Fruit fly (Drosophila melanogaster): ENCODE results near the gene CG7606.

The CG7606 gene

dm6 chr3R:17583658-17584460 lies 12.5 kb upstream of the CG7606 start (continued):
- 0 out of 2 replicates have a peak, but pooled peaks have one; percentile 10 for TF ChIP-seq HLH3B (GFP tag; IDR thresholded peaks at IDR 0.05)
- TF ChIP-seq CG17361 (GFP tag; IDR thresholded peaks at IDR 0.05), result peak; percentile 69
- no peak for TF ChIP-seq gsb (GFP tag; IDR thresholded peaks at IDR 0.05)
- TF ChIP-seq seq (GFP tag; IDR thresholded peaks at IDR 0.05), result 0 out of 2 replicates have a peak, but pooled peaks have one; percentile 11
- peak; percentile 35 for TF ChIP-seq Hsf (GFP tag; optimal IDR thresholded peaks at IDR 0.05)
- TF ChIP-seq CG9437 (GFP tag; optimal IDR thresholded peaks at IDR 0.05), result peak; percentile 2
- peak; percentile 34; the same call in 1 of the 2 replicates for TF ChIP-seq ranshi (GFP tag; IDR thresholded peaks at IDR 0.05)
- no peak for TF ChIP-seq Jarid2 (GFP tag; optimal IDR thresholded peaks at IDR 0.05)
- no peak for TF ChIP-seq Dip3 (GFP tag; optimal IDR thresholded peaks at IDR 0.05)
- TF ChIP-seq grau (tag; optimal IDR thresholded peaks at IDR 0.05), result peak; percentile 57
- no peak for TF ChIP-seq btn (GFP tag; optimal IDR thresholded peaks at IDR 0.05)
- TF ChIP-seq unc-4 (GFP tag; IDR thresholded peaks at IDR 0.05; ENCODE audit: partially characterized antibody), result no peak
- TF ChIP-seq Chrac-16 (GFP tag; optimal IDR thresholded peaks at IDR 0.05), result peak; percentile 35
- no peak for TF ChIP-seq lov (optimal IDR thresholded peaks at IDR 0.05)
- TF ChIP-seq lov (GFP tag; IDR thresholded peaks at IDR 0.05), result 0 out of 3 replicates have a peak, but pooled peaks have one; percentile 6
- TF ChIP-seq ttk (GFP tag; IDR thresholded peaks at IDR 0.05), result peak; percentile 28
- no peak for TF ChIP-seq ham (GFP tag; IDR thresholded peaks at IDR 0.05)
- TF ChIP-seq CG2116 (GFP tag; optimal IDR thresholded peaks at IDR 0.05), result no peak
- TF ChIP-seq CG10979 (tag; optimal IDR thresholded peaks at IDR 0.05), result peak; percentile 80
- TF ChIP-seq CG2712 (tag; optimal IDR thresholded peaks at IDR 0.05), result peak; percentile 75
- TF ChIP-seq yki (optimal IDR thresholded peaks at IDR 0.05), result no peak
- TF ChIP-seq CG33557 (GFP tag; optimal IDR thresholded peaks at IDR 0.05), result peak; percentile 67
- TF ChIP-seq CG17912 (GFP tag; optimal IDR thresholded peaks at IDR 0.05), result no peak
- no peak for TF ChIP-seq CG5180 (GFP tag; optimal IDR thresholded peaks at IDR 0.05)
- TF ChIP-seq CG17359 (tag; optimal IDR thresholded peaks at IDR 0.05), result peak; percentile 61
- no peak for TF ChIP-seq gt (GFP tag; IDR thresholded peaks at IDR 0.05)
- TF ChIP-seq lbe (GFP tag; optimal IDR thresholded peaks at IDR 0.05), result no peak
- TF ChIP-seq CG9817 (tag; optimal IDR thresholded peaks at IDR 0.05), result peak; percentile 0
- peak; percentile 22 for TF ChIP-seq CG12219 (GFP tag; optimal IDR thresholded peaks at IDR 0.05)
- TF ChIP-seq CG12659 (GFP tag; optimal IDR thresholded peaks at IDR 0.05), result peak; percentile 0
- TF ChIP-seq Xrp1 (GFP tag; IDR thresholded peaks at IDR 0.05), result peak; percentile 82
- TF ChIP-seq onecut (GFP tag; IDR thresholded peaks at IDR 0.05), result peak; percentile 46; the same call in 1 of the 2 replicates
- TF ChIP-seq CG30403 (GFP tag; optimal IDR thresholded peaks at IDR 0.05), result peak; percentile 46
- peak; percentile 27 for TF ChIP-seq pum (GFP tag; optimal IDR thresholded peaks at IDR 0.05)
- peak; percentile 8 for TF ChIP-seq ATbp (GFP tag; optimal IDR thresholded peaks at IDR 0.05)
- no peak for TF ChIP-seq NfI (GFP tag; optimal IDR thresholded peaks at IDR 0.05)
- no peak for TF ChIP-seq CG7271 (tag; optimal IDR thresholded peaks at IDR 0.05)
- peak; percentile 27 for TF ChIP-seq tin (GFP tag; optimal IDR thresholded peaks at IDR 0.05)
- no peak for TF ChIP-seq CTCF (GFP tag; optimal IDR thresholded peaks at IDR 0.05)
- no peak for TF ChIP-seq CG10654 (GFP tag; optimal IDR thresholded peaks at IDR 0.05)
- TF ChIP-seq schlank (tag; optimal IDR thresholded peaks at IDR 0.05), result no peak
- peak; percentile 61 for TF ChIP-seq Ssrp (tag; optimal IDR thresholded peaks at IDR 0.05)
- TF ChIP-seq nmo (GFP tag; optimal IDR thresholded peaks at IDR 0.05), result peak; percentile 66
- no peak for TF ChIP-seq hbn (GFP tag; IDR thresholded peaks at IDR 0.05; ENCODE audit: partially characterized antibody)
- TF ChIP-seq chinmo (GFP tag; IDR thresholded peaks at IDR 0.05; ENCODE audit: partially characterized antibody), result no peak
- peak in 1 of 2 experiments; percentile 62 for TF ChIP-seq chif (GFP tag; optimal IDR thresholded peaks at IDR 0.05)
- TF ChIP-seq chm (GFP tag; IDR thresholded peaks at IDR 0.05), result no peak; the same call in 1 of the 2 replicates
- no peak for TF ChIP-seq CG11398 (GFP tag; optimal IDR thresholded peaks at IDR 0.05)
- TF ChIP-seq phol (tag; optimal IDR thresholded peaks at IDR 0.05), result peak; percentile 72
- TF ChIP-seq z (GFP tag; IDR thresholded peaks at IDR 0.05), result no peak
